Worm (Caenorhabditis elegans): ENCODE data around the gene lgg-2.

DNA sequence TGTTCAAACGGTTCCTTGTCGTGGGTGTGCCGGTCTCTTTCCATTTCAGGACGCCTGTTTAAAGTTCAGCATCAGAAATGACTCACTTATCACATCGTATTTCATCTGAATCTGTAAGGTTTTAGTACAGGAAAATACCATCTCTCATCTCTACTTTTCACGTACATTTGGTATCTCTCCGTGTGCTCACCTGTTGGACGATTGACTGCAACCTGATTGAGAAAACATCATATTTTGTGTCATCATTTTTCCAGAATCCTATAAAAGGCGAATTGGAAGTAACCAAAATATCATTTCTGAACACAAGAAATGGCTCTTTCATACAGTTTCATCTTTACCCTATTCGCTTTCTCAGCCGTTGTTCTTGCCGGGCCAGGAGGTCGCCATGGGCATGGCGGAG, 35.6 kb downstream of the lgg-2 start, which contains the start of gene srlf-30:
- TF ChIP-seq unc-39 (tag; optimal IDR thresholded peaks at IDR 0.05), result no peak
- no peak for TF ChIP-seq lin-13 (tag; optimal IDR thresholded peaks at IDR 0.05)
- no peak for TF ChIP-seq lsy-2 (tag; optimal IDR thresholded peaks at IDR 0.05)

All from whole organism, mixed stage, embryonic.